Fruit fly (Drosophila melanogaster): Measurements from ENCODE around the gene Qsox4.

The Qsox4 gene

DNA sequence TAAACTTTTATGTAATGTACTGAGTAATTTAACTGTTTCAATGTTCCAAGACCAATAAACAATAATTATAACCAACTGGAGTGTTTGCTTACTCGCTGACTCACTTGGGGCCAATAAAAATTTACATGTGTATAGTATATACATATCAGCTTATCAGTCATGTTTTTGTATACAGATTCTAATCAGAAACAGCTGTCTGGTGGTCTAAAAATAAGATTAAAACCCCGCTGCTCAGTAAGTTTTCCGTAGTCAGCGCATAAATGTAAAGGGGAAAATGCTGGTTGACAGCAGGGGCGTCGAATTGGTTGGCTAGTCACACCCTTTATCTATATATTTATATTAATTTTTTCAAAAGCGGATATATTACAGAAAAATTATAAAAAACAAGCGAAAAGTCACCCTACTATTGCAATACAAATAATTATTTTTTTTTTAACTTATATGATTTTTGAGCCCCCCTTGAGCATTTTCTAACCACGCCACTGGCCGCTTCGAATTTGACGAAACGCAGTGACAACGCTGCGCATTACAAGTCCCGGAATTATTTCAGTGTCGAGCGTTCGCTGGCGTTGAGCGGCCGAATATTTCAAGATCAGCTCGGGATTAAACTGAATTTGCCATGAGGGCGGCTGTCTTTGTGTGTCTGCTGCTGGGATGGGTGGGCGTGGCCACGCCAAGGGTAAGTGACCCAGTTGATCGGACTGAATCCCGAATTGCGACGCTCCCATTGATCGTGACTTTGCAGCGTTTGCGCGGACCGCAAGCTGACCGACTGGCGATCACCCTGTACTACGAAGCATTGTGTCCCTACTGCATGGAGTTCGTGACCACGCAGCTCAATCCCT, 24.0 kb upstream of the Qsox4 start, which contains the start of gene GILT2 (continued):
- TF ChIP-seq D19B (GFP tag; optimal IDR thresholded peaks at IDR 0.05) (peak; percentile 78), CG5953 (GFP tag; IDR thresholded peaks at IDR 0.05) (peak; percentile 82), CG10565 (GFP tag; optimal IDR thresholded peaks at IDR 0.05) (peak; percentile 37), chif (GFP tag; optimal IDR thresholded peaks at IDR 0.05) (peak; percentile 35 to 61), CG18619 (GFP tag; optimal IDR thresholded peaks at IDR 0.05) (peak; percentile 89), fd102C (GFP tag; optimal IDR thresholded peaks at IDR 0.05) (no peak), ara (GFP tag; IDR thresholded peaks at IDR 0.05) (peak; percentile 92), CG14441 (GFP tag; IDR thresholded peaks at IDR 0.05) (peak; percentile 93), CG12942 (GFP tag; optimal IDR thresholded peaks at IDR 0.05) (peak; percentile 85), CG6683 (GFP tag; optimal IDR thresholded peaks at IDR 0.05) (peak; percentile 88), caup (GFP tag; optimal IDR thresholded peaks at IDR 0.05; ENCODE audit: severe bottlenecking) (peak; percentile 93), CG3407 (GFP tag; optimal IDR thresholded peaks at IDR 0.05) (peak; percentile 79), CG11504 (tag; optimal IDR thresholded peaks at IDR 0.05) (peak; percentile 94), CG15011 (GFP tag; optimal IDR thresholded peaks at IDR 0.05) (peak; percentile 88), CG34224 (GFP tag; IDR thresholded peaks at IDR 0.05; ENCODE audit: partially characterized antibody) (no peak), Gsc (GFP tag; IDR thresholded peaks at IDR 0.05) (peak; percentile 63), CG9437 (GFP tag; optimal IDR thresholded peaks at IDR 0.05) (peak; percentile 80), sc (optimal IDR thresholded peaks at IDR 0.05) (no peak), sc (GFP tag; optimal IDR thresholded peaks at IDR 0.05) (peak; percentile 80), grn (GFP tag; optimal IDR thresholded peaks at IDR 0.05) (peak; percentile 55), CG18599 (GFP tag; optimal IDR thresholded peaks at IDR 0.05) (peak; percentile 97), HmgD (GFP tag; optimal IDR thresholded peaks at IDR 0.05) (no peak), chn (GFP tag; optimal IDR thresholded peaks at IDR 0.05) (peak; percentile 62), ham (GFP tag; IDR thresholded peaks at IDR 0.05) (0 out of 2 replicates have a peak, but pooled peaks have one; percentile 28), CG4730 (GFP tag; IDR thresholded peaks at IDR 0.05) (peak; percentile 88), wdn (GFP tag; IDR thresholded peaks at IDR 0.05) (peak; percentile 79), sens (GFP tag) (peak; percentile 93), CG42726 (GFP tag; IDR thresholded peaks at IDR 0.05; ENCODE audit: partially characterized antibody) (no peak), inv (GFP tag; IDR thresholded peaks at IDR 0.05; ENCODE audit: partially characterized antibody) (no peak), Camta (GFP tag; optimal IDR thresholded peaks at IDR 0.05) (peak; percentile 39), CG7372 (GFP tag; IDR thresholded peaks at IDR 0.05) (peak; percentile 80), dm (GFP tag; optimal IDR thresholded peaks at IDR 0.05) (peak; percentile 28), CG1233 (GFP tag; optimal IDR thresholded peaks at IDR 0.05) (peak; percentile 91), Sox102F (GFP tag; optimal IDR thresholded peaks at IDR 0.05) (peak; percentile 95), lbe (GFP tag; optimal IDR thresholded peaks at IDR 0.05) (peak; percentile 89), CG1647 (GFP tag; optimal IDR thresholded peaks at IDR 0.05) (peak; percentile 9), CG31388 (GFP tag; optimal IDR thresholded peaks at IDR 0.05) (peak; percentile 76), exex (tag; optimal IDR thresholded peaks at IDR 0.05) (peak; percentile 78), lab (GFP tag; optimal IDR thresholded peaks at IDR 0.05) (peak; percentile 97), CG12104 (GFP tag; optimal IDR thresholded peaks at IDR 0.05) (peak; percentile 93), dimm (GFP tag; IDR thresholded peaks at IDR 0.05) (peak; percentile 80), Gug (GFP tag; IDR thresholded peaks at IDR 0.05) (peak; percentile 81), CG30020 (tag; optimal IDR thresholded peaks at IDR 0.05) (peak; percentile 62), Adf1 (GFP tag; IDR thresholded peaks at IDR 0.05) (peak; percentile 76), cas (GFP tag; IDR thresholded peaks at IDR 0.05) (peak; percentile 78), amos (GFP tag; IDR thresholded peaks at IDR 0.05; ENCODE audit: partially characterized antibody) (no peak), cg (GFP tag; optimal IDR thresholded peaks at IDR 0.05) (no peak), CG10979 (tag; optimal IDR thresholded peaks at IDR 0.05) (peak; percentile 94), ranshi (GFP tag; IDR thresholded peaks at IDR 0.05) (peak; percentile 94)

Data from whole organism, embryonic.